Worm (Caenorhabditis elegans): ENCODE data around the gene F09B12.5.

ce11 chrX:15056737-15057136 is 27.8 kb upstream of the F09B12.5 start, which contains the start of gene H03G16.5:
- no peak for TF ChIP-seq nhr-76 (tag; optimal IDR thresholded peaks at IDR 0.05)
- no peak for TF ChIP-seq duxl-1 (tag; optimal IDR thresholded peaks at IDR 0.05; ENCODE audit: poor library complexity)
- no peak for TF ChIP-seq pha-4 (GFP tag; IDR thresholded peaks at IDR 0.05)
- TF ChIP-seq pha-4 (tag; optimal IDR thresholded peaks at IDR 0.05) = no peak
- no peak for TF ChIP-seq zag-1 (tag; optimal IDR thresholded peaks at IDR 0.05)
- no peak for TF ChIP-seq fkh-10 (GFP tag; optimal IDR thresholded peaks at IDR 0.05)
- TF ChIP-seq nhr-6 (tag; optimal IDR thresholded peaks at IDR 0.05) = no peak
- TF ChIP-seq ceh-82 (tag; optimal IDR thresholded peaks at IDR 0.05) = no peak
- TF ChIP-seq R02D3.7 (tag; optimal IDR thresholded peaks at IDR 0.05) = no peak
- TF ChIP-seq aly-2 (tag; optimal IDR thresholded peaks at IDR 0.05) = no peak
- no peak for TF ChIP-seq ztf-11 (tag; optimal IDR thresholded peaks at IDR 0.05)
- no peak for TF ChIP-seq lin-15B (tag; optimal IDR thresholded peaks at IDR 0.05)
- no peak for TF ChIP-seq aha-1 (tag)
- no peak for TF ChIP-seq lin-29 (GFP tag; IDR thresholded peaks at IDR 0.05)
- TF ChIP-seq lin-13 (GFP tag; optimal IDR thresholded peaks at IDR 0.05) = no peak
